Fruit fly (Drosophila melanogaster) whole organism, prepupa: ENCODE measurements around the gene Ir67a.

Source experiments
- CG10631 ChIP-seq: fragments of 200-800 bp; sonication (Bioruptor generic); optimal IDR thresholded peaks from 2 replicates; lab custom pipeline; 2016; ENCODE audit warnings: missing biosample characterization, missing genetic modification characterization
- CG10669 ChIP-seq: fragments of 200-800 bp; sonication (Bioruptor generic); optimal IDR thresholded peaks from 3 replicates; lab custom pipeline; 2018; ENCODE audit warnings: missing biosample characterization, mild to moderate bottlenecking, missing genetic modification characterization, moderate library complexity
- CG11294 ChIP-seq: fragments of 200-800 bp; sonication (Bioruptor generic); IDR thresholded peaks from 2 replicates; pipeline ENCODE4 v1.3.6; 2022; ENCODE audit warnings: missing biosample characterization, missing genetic modification characterization
- CG11902 ChIP-seq: fragments of 200-800 bp; sonication (Bioruptor generic); optimal IDR thresholded peaks from 3 replicates; lab custom pipeline; 2016; ENCODE audit warnings: missing biosample characterization, missing genetic modification characterization
- CG15336 ChIP-seq: fragments of 200-800 bp; sonication (Bioruptor generic); IDR thresholded peaks from 2 replicates; pipeline ENCODE4 v1.3.6; 2022; ENCODE audit warnings: missing biosample characterization, missing genetic modification characterization
- CG1621 ChIP-seq: fragments of 200-800 bp; sonication (Bioruptor generic); optimal IDR thresholded peaks from 3 replicates; lab custom pipeline; 2018; ENCODE audit warnings: missing biosample characterization, mild to moderate bottlenecking, missing genetic modification characterization
- CG16779 ChIP-seq: fragments of 200-800 bp; sonication (Bioruptor generic); optimal IDR thresholded peaks from 3 replicates; lab custom pipeline; 2017; ENCODE audit warnings: missing biosample characterization, mild to moderate bottlenecking, missing genetic modification characterization
- CG3032 ChIP-seq: fragments of 200-800 bp; optimal IDR thresholded peaks from 2 replicates; lab custom pipeline; 2019; ENCODE audit warnings: missing biosample characterization, mild to moderate bottlenecking, missing genetic modification characterization, moderate library complexity
- CG34406 ChIP-seq: fragments of 200-800 bp; sonication (Bioruptor generic); optimal IDR thresholded peaks from 3 replicates; lab custom pipeline; 2016; ENCODE audit warnings: missing biosample characterization, missing genetic modification characterization
- CG3919 ChIP-seq: fragments of 200-800 bp; sonication (Bioruptor generic); optimal IDR thresholded peaks from 3 replicates; lab custom pipeline; 2016; ENCODE audit warnings: missing biosample characterization, missing genetic modification characterization
- CG4318 ChIP-seq: fragments of 200-800 bp; sonication (Bioruptor generic); optimal IDR thresholded peaks from 3 replicates; lab custom pipeline; 2017; ENCODE audit warnings: missing biosample characterization, mild to moderate bottlenecking, missing genetic modification characterization
- CG6163 ChIP-seq: fragments of 200-800 bp; sonication (Bioruptor generic); IDR thresholded peaks from 3 replicates; pipeline ENCODE4 v1.3.6; 2022; ENCODE audit warnings: missing biosample characterization, missing genetic modification characterization
- CG6276 ChIP-seq: fragments of 200-800 bp; sonication (Bioruptor generic); optimal IDR thresholded peaks from 2 replicates; lab custom pipeline; 2017; ENCODE audit warnings: missing biosample characterization, mild to moderate bottlenecking, missing genetic modification characterization
- CG6808 ChIP-seq: fragments of 200-800 bp; sonication (Bioruptor generic); optimal IDR thresholded peaks from 3 replicates; lab custom pipeline; 2017; ENCODE audit warnings: missing biosample characterization, missing genetic modification characterization, mild to moderate bottlenecking, moderate library complexity, missing genetic modification reagents
- CG6854 ChIP-seq: fragments of 200-800 bp; sonication (Bioruptor generic); optimal IDR thresholded peaks from 2 replicates; lab custom pipeline; 2017; ENCODE audit warnings: missing biosample characterization, mild to moderate bottlenecking, missing genetic modification characterization
- CG9139 ChIP-seq: fragments of 200-800 bp; sonication (Bioruptor generic); optimal IDR thresholded peaks from 3 replicates; lab custom pipeline; 2017; ENCODE audit warnings: missing biosample characterization, mild to moderate bottlenecking, missing genetic modification characterization
- Eip75B ChIP-seq: fragments of 200-800 bp; sonication (Bioruptor generic); optimal IDR thresholded peaks from 3 replicates; lab custom pipeline; 2016; ENCODE audit warnings: missing biosample characterization, missing genetic modification characterization
- Eip78C ChIP-seq: fragments of 200-800 bp; sonication (Bioruptor generic); peaks from one replicate; lab custom pipeline; 2016; ENCODE audit warnings: missing biosample characterization, missing genetic modification characterization
- Ets21C ChIP-seq: fragments of 200-800 bp; sonication (Bioruptor generic); optimal IDR thresholded peaks from 3 replicates; lab custom pipeline; 2016; ENCODE audit warnings: missing biosample characterization, missing genetic modification characterization
- Ets96B ChIP-seq: fragments of 200-800 bp; optimal IDR thresholded peaks from 2 replicates; lab custom pipeline; 2019; ENCODE audit warnings: missing biosample characterization, mild to moderate bottlenecking, missing genetic modification characterization, moderate library complexity
- Hr38 ChIP-seq: sonication (Bioruptor generic); optimal IDR thresholded peaks from 2 replicates; lab custom pipeline; 2016; ENCODE audit warnings: missing biosample characterization, missing genetic modification characterization
- Met ChIP-seq: fragments of 200-800 bp; sonication (Bioruptor generic); optimal IDR thresholded peaks from 3 replicates; lab custom pipeline; 2016; ENCODE audit warnings: missing biosample characterization, missing genetic modification characterization
- OdsH ChIP-seq: fragments of 200-800 bp; sonication (Bioruptor generic); optimal IDR thresholded peaks from 3 replicates; lab custom pipeline; 2016; ENCODE audit warnings: missing biosample characterization, missing genetic modification characterization
- Smox ChIP-seq: fragments of 200-800 bp; sonication (Bioruptor generic); optimal IDR thresholded peaks from 3 replicates; lab custom pipeline; 2016; ENCODE audit warnings: missing biosample characterization, missing genetic modification characterization
- Sox102F ChIP-seq: fragments of 200-800 bp; sonication (Bioruptor generic); optimal IDR thresholded peaks from 2 replicates; lab custom pipeline; 2016; ENCODE audit warnings: missing biosample characterization, mild to moderate bottlenecking, missing genetic modification characterization
- Sox14 ChIP-seq: fragments of 200-800 bp; sonication (Bioruptor generic); optimal IDR thresholded peaks from 3 replicates; lab custom pipeline; 2016; ENCODE audit warnings: missing biosample characterization, missing genetic modification characterization
- Sox15 ChIP-seq: fragments of 200-800 bp; sonication (Bioruptor generic); optimal IDR thresholded peaks from 3 replicates; lab custom pipeline; 2016; ENCODE audit warnings: missing biosample characterization, missing genetic modification characterization
- cyc ChIP-seq: fragments of 200-800 bp; sonication (Bioruptor generic); optimal IDR thresholded peaks from 3 replicates; lab custom pipeline; 2016; ENCODE audit warnings: missing biosample characterization, missing genetic modification characterization
- dsx ChIP-seq: fragments of 200-800 bp; optimal IDR thresholded peaks from 3 replicates; lab custom pipeline; 2019; ENCODE audit warnings: missing biosample characterization, mild to moderate bottlenecking, missing genetic modification characterization, moderate library complexity; ENCODE audit not compliant: poor library complexity, severe bottlenecking
- eg ChIP-seq: fragments of 200-800 bp; sonication (Bioruptor generic); IDR thresholded peaks from 3 replicates; pipeline ENCODE4 v1.3.6; 2022; ENCODE audit warnings: missing biosample characterization, missing genetic modification characterization
- esn ChIP-seq: fragments of 200-800 bp; sonication (Bioruptor generic); optimal IDR thresholded peaks from 2 replicates; lab custom pipeline; 2016; ENCODE audit warnings: missing biosample characterization, mild to moderate bottlenecking, missing genetic modification characterization, moderate library complexity
- fd85E ChIP-seq: fragments of 200-800 bp; sonication (Bioruptor generic); optimal IDR thresholded peaks from 3 replicates; lab custom pipeline; 2016; ENCODE audit warnings: missing biosample characterization, missing genetic modification characterization
- fkh ChIP-seq: fragments of 200-800 bp; sonication (Bioruptor generic); optimal IDR thresholded peaks from 3 replicates; lab custom pipeline; 2017; ENCODE audit warnings: missing biosample characterization, mild to moderate bottlenecking, missing genetic modification characterization, moderate library complexity
- net ChIP-seq: fragments of 200-800 bp; sonication (Bioruptor generic); optimal IDR thresholded peaks from 3 replicates; lab custom pipeline; 2016; ENCODE audit warnings: missing biosample characterization, missing genetic modification characterization
- pdm3 ChIP-seq: fragments of 200-800 bp; sonication (Bioruptor generic); optimal IDR thresholded peaks from 3 replicates; lab custom pipeline; 2016; ENCODE audit warnings: missing biosample characterization, missing genetic modification characterization
- salr ChIP-seq, 2 experiments: fragments of 200-800 bp; sonication (Bioruptor generic); optimal IDR thresholded peaks; 3 replicates each; lab custom pipeline; 2016 to 2018; ENCODE audit warnings: missing biosample characterization in 2 of 2, missing genetic modification characterization in 2 of 2, mild to moderate bottlenecking in 1 of 2
- ss ChIP-seq, 2 experiments: fragments of 200-800 bp; sonication (Bioruptor generic); optimal IDR thresholded peaks; 2 replicates in 1 of 2; 3 replicates in 1 of 2; lab custom pipeline; 2017 to 2018; ENCODE audit warnings: mild to moderate bottlenecking in 2 of 2, missing biosample characterization in 2 of 2, missing genetic modification characterization in 2 of 2, moderate library complexity in 1 of 2
- topi ChIP-seq: fragments of 200-800 bp; sonication (Bioruptor generic); optimal IDR thresholded peaks from 3 replicates; lab custom pipeline; 2016; ENCODE audit warnings: missing biosample characterization, missing genetic modification characterization
- vri ChIP-seq: fragments of 200-800 bp; sonication (Bioruptor generic); optimal IDR thresholded peaks from 3 replicates; lab custom pipeline; 2016; ENCODE audit warnings: missing biosample characterization, mild to moderate bottlenecking, missing genetic modification characterization

Ir67a gene

dm6 chr3L:9511287-9512256, 32.2 kb downstream of the Ir67a start, which contains the start of gene RpS9:
RpS9 (minus strand) TSS chr3L:9511531.
- peak; percentile 0 for TF ChIP-seq pdm3
- peak; percentile 75 for TF ChIP-seq Eip78C
- TF ChIP-seq dsx (GFP tag; lab: Kevin White, UChicago), result peak; percentile 20
- peak; percentile 21 for TF ChIP-seq Smox (GFP tag; lab: Kevin White, UChicago)
- TF ChIP-seq OdsH (GFP tag; lab: Kevin White, UChicago), result peak; percentile 8
- peak; percentile 19 for TF ChIP-seq topi (GFP tag; lab: Kevin White, UChicago)
- TF ChIP-seq CG16779 (tag; lab: Kevin White, UChicago), result peak; percentile 21
- TF ChIP-seq Ets96B (tag; lab: Kevin White, UChicago), result no peak
- TF ChIP-seq Met (GFP tag; lab: Kevin White, UChicago), result peak; percentile 26
- no peak for TF ChIP-seq Hr38 (GFP tag; lab: Kevin White, UChicago)
- TF ChIP-seq CG15336 (GFP tag; lab: Robert Waterston, UW), result peak; percentile 36; the same call in 1 of the 2 replicates
- TF ChIP-seq CG6808 (GFP tag; lab: Kevin White, UChicago), result peak; percentile 50
- peak; percentile 34 for TF ChIP-seq Sox102F (GFP tag; lab: Kevin White, UChicago)
- peak; percentile 19 for TF ChIP-seq net (GFP tag; lab: Kevin White, UChicago)
- no peak for TF ChIP-seq CG10669 (GFP tag; lab: Kevin White, UChicago)
- TF ChIP-seq CG3919, result peak; percentile 49
- no peak for TF ChIP-seq fd85E (GFP tag; lab: Kevin White, UChicago)
- TF ChIP-seq CG1621 (tag; lab: Kevin White, UChicago), result peak; percentile 30
- no peak for TF ChIP-seq CG11902 (GFP tag; lab: Kevin White, UChicago)
- peak in 1 of 2 experiments; percentile 13 for TF ChIP-seq salr (GFP tag; optimal IDR thresholded peaks at IDR 0.05; lab: Kevin White, UChicago)
- peak; percentile 5 for TF ChIP-seq Eip75B
- peak; percentile 83 for TF ChIP-seq CG6854
- peak; percentile 56 to 61 for TF ChIP-seq ss (GFP tag; optimal IDR thresholded peaks at IDR 0.05; lab: Kevin White, UChicago)
- no peak for TF ChIP-seq CG34406 (GFP tag; lab: Kevin White, UChicago)
- TF ChIP-seq CG3032, result peak; percentile 1
- no peak for TF ChIP-seq vri (GFP tag; lab: Kevin White, UChicago)
- TF ChIP-seq eg (GFP tag; lab: Robert Waterston, UW), result peak; percentile 44; the same call in 1 of the 3 replicates

DNA sequence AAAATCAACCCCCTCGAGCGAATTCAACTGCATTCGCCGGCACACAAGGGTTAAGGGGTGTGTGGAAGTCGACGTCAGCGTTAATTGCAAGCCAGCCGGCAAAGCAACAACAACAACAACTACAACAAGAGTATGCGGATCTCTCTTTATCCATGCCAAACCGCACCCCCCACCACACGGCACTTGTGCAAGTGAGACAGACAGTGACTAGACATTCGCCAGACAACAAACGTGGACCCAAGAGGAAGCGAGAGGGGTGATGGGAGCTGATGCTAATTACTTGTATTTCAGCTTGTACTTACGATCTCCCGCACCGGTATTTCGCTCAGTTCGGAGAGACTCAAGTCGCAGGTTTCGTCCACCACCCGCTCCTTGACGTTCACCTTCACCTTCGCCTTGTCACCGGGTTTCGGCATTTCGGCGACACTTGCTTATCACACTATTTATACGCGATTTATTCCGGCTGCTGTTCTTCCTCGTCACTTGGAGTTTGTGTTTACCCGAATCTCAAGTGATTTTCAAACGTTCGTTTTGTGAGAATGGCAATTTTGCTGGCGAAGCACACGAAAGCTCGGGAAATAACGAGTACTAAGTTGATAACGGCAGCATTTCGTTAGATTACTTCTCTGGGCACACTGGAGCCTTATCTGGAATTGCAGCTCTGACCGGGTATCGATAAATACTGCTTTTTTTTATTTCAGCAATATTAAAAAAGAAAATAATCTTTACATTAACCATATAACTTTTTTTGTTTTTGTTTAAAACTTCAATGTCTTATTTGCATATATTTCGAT, 34.6 kb downstream of the Ir67a start, which contains the start of gene CG3408:
Gene CG3408 (minus strand): TSS at position 547 of the 794 bp plus-strand sequence.
- TF ChIP-seq CG3919 (peak; percentile 18), Eip75B (no peak), Met (GFP tag; lab: Kevin White, UChicago) (peak; percentile 4), CG16779 (tag; lab: Kevin White, UChicago) (peak; percentile 27), fkh (GFP tag; lab: Kevin White, UChicago) (peak; percentile 82), CG11294 (GFP tag; lab: Robert Waterston, UW) (0 out of 2 replicates have a peak, but pooled peaks have one; percentile 28), CG6163 (GFP tag; lab: Robert Waterston, UW) (peak; percentile 59; the same call in 2 of the 3 replicates), topi (GFP tag; lab: Kevin White, UChicago) (peak; percentile 23), CG10669 (GFP tag; lab: Kevin White, UChicago) (no peak), CG4318 (GFP tag; lab: Kevin White, UChicago) (no peak), ss (GFP tag; optimal IDR thresholded peaks at IDR 0.05; lab: Kevin White, UChicago) (peak; percentile 2 to 50), Sox14 (GFP tag; lab: Kevin White, UChicago) (peak; percentile 15), cyc (GFP tag; lab: Kevin White, UChicago) (peak; percentile 0), CG1621 (tag; lab: Kevin White, UChicago) (peak; percentile 1), CG6276 (GFP tag; lab: Kevin White, UChicago) (peak; percentile 26), Ets21C (GFP tag; lab: Kevin White, UChicago) (no peak), esn (peak; percentile 2), CG9139 (peak; percentile 14), dsx (GFP tag; lab: Kevin White, UChicago) (peak; percentile 12), CG6808 (GFP tag; lab: Kevin White, UChicago) (peak; percentile 31), Eip78C (peak; percentile 79), CG10631 (GFP tag; lab: Kevin White, UChicago) (no peak), CG11902 (GFP tag; lab: Kevin White, UChicago) (no peak), Sox15 (GFP tag; lab: Kevin White, UChicago) (no peak)
